Worm (Caenorhabditis elegans): ENCODE data around the gene nas-31.

- TF ChIP-seq ceh-36 (tag; optimal IDR thresholded peaks at IDR 0.05) (no peak), tbx-11 (GFP tag; IDR thresholded peaks at IDR 0.05) (no peak), hnd-1 (tag; optimal IDR thresholded peaks at IDR 0.05) (no peak), hmg-4 (GFP tag; optimal IDR thresholded peaks at IDR 0.05) (no peak), hmbx-1 (tag; optimal IDR thresholded peaks at IDR 0.05) (no peak), ceh-13 (GFP tag; optimal IDR thresholded peaks at IDR 0.05) (no peak), B0310.2 (tag; optimal IDR thresholded peaks at IDR 0.05) (no peak), ama-1 (optimal IDR thresholded peaks at IDR 0.05) (no peak)
These were observed 43.9 kb upstream of the nas-31 start, which contains the start of the genes ctf-4 and eef-1G for ce11 chrV:10965501-10965900.
